Worm (Caenorhabditis elegans): Measurements from ENCODE around the gene frpr-9.

Gene frpr-9

ce11 chrV:10966874-10967273 is 25.0 kb upstream of the frpr-9 start:
- TF ChIP-seq zip-4 (GFP tag; optimal IDR thresholded peaks at IDR 0.05), result no peak
- TF ChIP-seq unc-62 (GFP tag; optimal IDR thresholded peaks at IDR 0.05), result no peak
- TF ChIP-seq efl-1 (optimal IDR thresholded peaks at IDR 0.05), result no peak
- peak in 1 of 2 experiments; percentile 17 for TF ChIP-seq efl-1 (GFP tag; optimal IDR thresholded peaks at IDR 0.05 in 1 of 2)

- no peak for TF ChIP-seq sox-4 (tag; optimal IDR thresholded peaks at IDR 0.05)
- peak; percentile 4 for TF ChIP-seq nhr-85 (tag)
- TF ChIP-seq swsn-7 (tag; optimal IDR thresholded peaks at IDR 0.05), result no peak
- no peak for TF ChIP-seq efl-1 (optimal IDR thresholded peaks at IDR 0.05)
- peak in 1 of 2 experiments; percentile 24 for TF ChIP-seq efl-1 (GFP tag; optimal IDR thresholded peaks at IDR 0.05 in 1 of 2)
- TF ChIP-seq lsy-2 (tag; optimal IDR thresholded peaks at IDR 0.05), result peak in 1 of 2 experiments; percentile 27
- TF ChIP-seq C04F5.9 (tag; optimal IDR thresholded peaks at IDR 0.05), result no peak
- TF ChIP-seq elt-2 (tag; optimal IDR thresholded peaks at IDR 0.05), result no peak
- no peak for TF ChIP-seq nhr-20 (tag; optimal IDR thresholded peaks at IDR 0.05)
- no peak for TF ChIP-seq ceh-63 (GFP tag; optimal IDR thresholded peaks at IDR 0.05)
- TF ChIP-seq nhr-11 (tag; optimal IDR thresholded peaks at IDR 0.05), result no peak
- TF ChIP-seq zag-1 (tag; optimal IDR thresholded peaks at IDR 0.05), result no peak
- no peak for TF ChIP-seq mdl-1 (tag; optimal IDR thresholded peaks at IDR 0.05)
- TF ChIP-seq C16A3.4 (tag; optimal IDR thresholded peaks at IDR 0.05), result no peak
- TF ChIP-seq skn-1 (tag; optimal IDR thresholded peaks at IDR 0.05), result no peak
- no peak for TF ChIP-seq elt-3 (tag; optimal IDR thresholded peaks at IDR 0.05)
- no peak for TF ChIP-seq unc-86 (tag; optimal IDR thresholded peaks at IDR 0.05)
- TF ChIP-seq sptf-1 (tag; optimal IDR thresholded peaks at IDR 0.05), result no peak
- no peak for TF ChIP-seq ets-5 (GFP tag; IDR thresholded peaks at IDR 0.05)
- no peak for TF ChIP-seq fos-1 (tag; optimal IDR thresholded peaks at IDR 0.05)
- TF ChIP-seq C34B4.2 (tag; optimal IDR thresholded peaks at IDR 0.05), result no peak
- no peak for TF ChIP-seq tbx-2 (tag; optimal IDR thresholded peaks at IDR 0.05)
- TF ChIP-seq nhr-71 (tag; optimal IDR thresholded peaks at IDR 0.05), result no peak
- no peak for TF ChIP-seq aly-2 (tag; optimal IDR thresholded peaks at IDR 0.05)
- TF ChIP-seq hpl-2 (GFP tag; optimal IDR thresholded peaks at IDR 0.05), result no peak
Observed at ce11 chrV:10967594-10968273, 24.2 kb upstream of the frpr-9 start.

ce11 chrV:10970070-10970469 is 21.8 kb upstream of the frpr-9 start, which contains the start of gene F17C11.22:
TSS of gene F17C11.22 (minus strand) at chrV:10970170.
- TF ChIP-seq sptf-1 (tag; optimal IDR thresholded peaks at IDR 0.05) (no peak), efl-1 (optimal IDR thresholded peaks at IDR 0.05) (no peak), efl-1 (GFP tag; optimal IDR thresholded peaks at IDR 0.05 in 1 of 2) (peak in 1 of 2 experiments; percentile 58), nhr-85 (tag) (no peak), grh-1 (GFP tag; IDR thresholded peaks at IDR 0.05) (no peak), lir-3 (tag; optimal IDR thresholded peaks at IDR 0.05; ENCODE audit: poor library complexity) (no peak), F16B12.6 (tag; optimal IDR thresholded peaks at IDR 0.05) (no peak), hpl-2 (GFP tag; optimal IDR thresholded peaks at IDR 0.05) (no peak), nhr-28 (tag; optimal IDR thresholded peaks at IDR 0.05) (no peak)

ce11 chrV:10970930-10971329 is 21.0 kb upstream of the frpr-9 start:
- TF ChIP-seq jun-1 (tag; optimal IDR thresholded peaks at IDR 0.05) (no peak), elt-2 (tag; optimal IDR thresholded peaks at IDR 0.05) (no peak), nhr-85 (tag) (peak; percentile 23), blmp-1 (tag; optimal IDR thresholded peaks at IDR 0.05) (peak; percentile 90), elt-3 (tag; optimal IDR thresholded peaks at IDR 0.05) (peak in 1 of 6 experiments; percentile 10), aly-2 (tag; optimal IDR thresholded peaks at IDR 0.05) (no peak)

- TF ChIP-seq nhr-237 (tag; optimal IDR thresholded peaks at IDR 0.05), result no peak
- TF ChIP-seq fkh-8 (tag; optimal IDR thresholded peaks at IDR 0.05), result no peak
- TF ChIP-seq nhr-12 (tag; optimal IDR thresholded peaks at IDR 0.05), result no peak
- no peak for TF ChIP-seq ceh-88 (GFP tag; IDR thresholded peaks at IDR 0.05)
- no peak for TF ChIP-seq Y116A8C.19 (tag; optimal IDR thresholded peaks at IDR 0.05; ENCODE audit: borderline replicate concordance)
- no peak for TF ChIP-seq hpl-2 (GFP tag; optimal IDR thresholded peaks at IDR 0.05)
- no peak for TF ChIP-seq elt-2 (tag; optimal IDR thresholded peaks at IDR 0.05)
- TF ChIP-seq egl-27 (tag; optimal IDR thresholded peaks at IDR 0.05), result no peak
- TF ChIP-seq lir-3 (tag; optimal IDR thresholded peaks at IDR 0.05; ENCODE audit: poor library complexity), result no peak
- TF ChIP-seq fos-1 (tag; optimal IDR thresholded peaks at IDR 0.05), result no peak
- no peak for TF ChIP-seq blmp-1 (tag; optimal IDR thresholded peaks at IDR 0.05)
- no peak for TF ChIP-seq rnt-1 (tag; optimal IDR thresholded peaks at IDR 0.05)
- no peak for TF ChIP-seq mdl-1 (tag; optimal IDR thresholded peaks at IDR 0.05)
- no peak for TF ChIP-seq unc-130 (tag; optimal IDR thresholded peaks at IDR 0.05)
- TF ChIP-seq nhr-11 (tag; optimal IDR thresholded peaks at IDR 0.05), result no peak
- TF ChIP-seq ceh-90 (tag; optimal IDR thresholded peaks at IDR 0.05), result no peak
- TF ChIP-seq jun-1 (tag; optimal IDR thresholded peaks at IDR 0.05), result no peak
- TF ChIP-seq nhr-20 (tag; optimal IDR thresholded peaks at IDR 0.05), result no peak
- TF ChIP-seq aha-1 (tag; optimal IDR thresholded peaks at IDR 0.05), result no peak
Observed at ce11 chrV:10975091-10975490, 16.8 kb upstream of the frpr-9 start.

Measured in whole organism, L1 larva.